Fruit fly (Drosophila melanogaster): ENCODE results near the gene CG40470.

Gene CG40470

DNA sequence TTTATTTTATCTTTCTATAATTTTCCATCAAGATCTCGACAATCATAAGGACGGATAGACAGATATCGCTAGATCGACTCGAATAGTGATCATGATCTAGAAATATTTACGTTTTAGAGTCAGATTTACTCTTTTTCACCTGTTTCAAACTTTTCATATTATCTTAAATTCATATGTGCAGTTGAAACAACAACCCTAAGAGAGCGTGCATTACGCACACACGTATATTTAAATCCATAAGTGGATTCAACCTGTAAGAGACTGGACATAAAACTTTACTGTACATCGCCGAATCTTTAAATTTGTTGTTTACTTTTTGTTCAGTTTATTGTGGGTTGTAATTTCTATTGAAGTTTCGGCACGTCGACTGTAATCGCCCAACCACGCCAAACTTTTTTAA is 43.6 kb upstream of the CG40470 start (continued):
- no peak for TF ChIP-seq tna (GFP tag; IDR thresholded peaks at IDR 0.05; ENCODE audit: partially characterized antibody)
- TF ChIP-seq sob (GFP tag; IDR thresholded peaks at IDR 0.05) = no peak
- TF ChIP-seq pzg (GFP tag; optimal IDR thresholded peaks at IDR 0.05) = no peak
- TF ChIP-seq CG17802 (tag; optimal IDR thresholded peaks at IDR 0.05) = peak; percentile 87
- TF ChIP-seq z (GFP tag; IDR thresholded peaks at IDR 0.05) = no peak
- TF ChIP-seq CG3281 (GFP tag; optimal IDR thresholded peaks at IDR 0.05) = no peak
- TF ChIP-seq CG30020 (tag; optimal IDR thresholded peaks at IDR 0.05) = peak; percentile 91
- TF ChIP-seq CG17359 (tag; optimal IDR thresholded peaks at IDR 0.05) = no peak
- TF ChIP-seq Sry-δ (GFP tag; optimal IDR thresholded peaks at IDR 0.05) = no peak
- TF ChIP-seq oc (tag; optimal IDR thresholded peaks at IDR 0.05) = no peak
- TF ChIP-seq nmo (GFP tag; optimal IDR thresholded peaks at IDR 0.05) = no peak
- TF ChIP-seq CG32532 (GFP tag; IDR thresholded peaks at IDR 0.05) = no peak
- TF ChIP-seq CG17385 (GFP tag; optimal IDR thresholded peaks at IDR 0.05) = no peak
- no peak for TF ChIP-seq Mrtf (GFP tag; IDR thresholded peaks at IDR 0.05)
- no peak for TF ChIP-seq ac (GFP tag; optimal IDR thresholded peaks at IDR 0.05)
- TF ChIP-seq pb (GFP tag; optimal IDR thresholded peaks at IDR 0.05) = no peak
- TF ChIP-seq sens (GFP tag) = peak; percentile 9
- TF ChIP-seq Adf1 (GFP tag; IDR thresholded peaks at IDR 0.05) = no peak
- no peak for TF ChIP-seq CG7372 (GFP tag; IDR thresholded peaks at IDR 0.05)
- no peak for TF ChIP-seq CG16779 (GFP tag; IDR thresholded peaks at IDR 0.05)
- TF ChIP-seq Oli (tag; optimal IDR thresholded peaks at IDR 0.05) = no peak
- no peak for TF ChIP-seq Sox102F (GFP tag; optimal IDR thresholded peaks at IDR 0.05)
- TF ChIP-seq CG4707 (GFP tag; optimal IDR thresholded peaks at IDR 0.05) = no peak
- TF ChIP-seq CG1603 (tag; optimal IDR thresholded peaks at IDR 0.05) = peak; percentile 62
- TF ChIP-seq pita (GFP tag; optimal IDR thresholded peaks at IDR 0.05) = no peak
- TF ChIP-seq CG34376 (GFP tag; optimal IDR thresholded peaks at IDR 0.05) = no peak
- no peak for TF ChIP-seq CG32772 (GFP tag; IDR thresholded peaks at IDR 0.05)
- TF ChIP-seq CoRest (tag; optimal IDR thresholded peaks at IDR 0.05) = no peak

DNA sequence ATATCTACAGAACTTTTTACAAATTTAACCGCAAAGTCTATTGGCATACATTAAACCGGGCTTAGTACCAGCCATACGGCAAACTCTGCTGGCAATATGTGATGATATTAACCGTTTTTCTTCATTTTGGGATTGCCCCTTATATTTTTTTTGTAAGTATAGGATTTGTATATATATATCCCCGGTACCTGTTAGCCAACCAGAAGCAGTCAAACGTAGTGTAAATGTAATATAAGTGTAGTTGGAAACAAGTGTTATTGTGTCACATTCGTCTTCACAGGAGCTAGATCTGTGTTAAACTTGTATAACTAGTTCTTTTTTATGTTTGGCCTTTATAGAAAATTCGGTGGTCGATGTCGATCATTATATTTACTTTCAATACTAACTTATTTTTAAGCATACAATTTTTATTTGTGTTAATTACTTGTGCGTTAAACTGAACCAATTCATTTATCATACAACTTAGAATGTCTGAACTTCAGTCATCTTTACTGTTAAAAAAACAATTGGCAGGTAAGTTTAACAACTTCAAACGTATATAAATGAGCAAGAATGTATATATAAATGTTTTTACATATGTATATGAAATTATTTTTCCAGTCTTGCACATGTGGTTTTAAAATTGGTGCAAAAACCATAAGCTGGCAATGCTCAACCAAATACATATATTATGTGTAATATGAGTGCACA is 42.1 kb upstream of the CG40470 start, which contains the start of gene CG40045:
CG40045 (plus strand) TSS at position 305 of the 690 bp plus-strand sequence.
- TF ChIP-seq CG7357 (GFP tag; IDR thresholded peaks at IDR 0.05) (peak; percentile 99), CG4282 (GFP tag; optimal IDR thresholded peaks at IDR 0.05) (no peak), Xbp1 (GFP tag; optimal IDR thresholded peaks at IDR 0.05) (no peak), Lhr (GFP tag; optimal IDR thresholded peaks at IDR 0.05) (peak; percentile 94), CG31388 (GFP tag; optimal IDR thresholded peaks at IDR 0.05) (no peak), odd (GFP tag; optimal IDR thresholded peaks at IDR 0.05) (no peak), bcd (GFP tag; optimal IDR thresholded peaks at IDR 0.05) (no peak), CG2875 (GFP tag; optimal IDR thresholded peaks at IDR 0.05) (no peak), D19B (GFP tag; optimal IDR thresholded peaks at IDR 0.05) (no peak), amos (GFP tag; IDR thresholded peaks at IDR 0.05; ENCODE audit: partially characterized antibody) (no peak; the same call in 1 of the 2 replicates), CG15479 (GFP tag; optimal IDR thresholded peaks at IDR 0.05) (no peak), CG3407 (GFP tag; optimal IDR thresholded peaks at IDR 0.05) (no peak), CG8478 (optimal IDR thresholded peaks at IDR 0.05) (no peak), mld (GFP tag; IDR thresholded peaks at IDR 0.05; ENCODE audit: partially characterized antibody) (no peak), yki (optimal IDR thresholded peaks at IDR 0.05) (no peak), Dfd (GFP tag; optimal IDR thresholded peaks at IDR 0.05) (peak in 1 of 2 experiments; percentile 71), rib (GFP tag; IDR thresholded peaks at IDR 0.05) (no peak), kay (GFP tag; optimal IDR thresholded peaks at IDR 0.05) (no peak), dati (GFP tag; IDR thresholded peaks at IDR 0.05) (no peak), MTF-1 (GFP tag; optimal IDR thresholded peaks at IDR 0.05; ENCODE audit: borderline replicate concordance) (no peak), Mad (GFP tag; optimal IDR thresholded peaks at IDR 0.05) (no peak), slbo (GFP tag; IDR thresholded peaks at IDR 0.05) (no peak), NfI (GFP tag; optimal IDR thresholded peaks at IDR 0.05) (no peak), CG11456 (GFP tag; IDR thresholded peaks at IDR 0.05) (no peak)
